Fruit fly (Drosophila melanogaster) whole organism, prepupa: ENCODE results near the gene CG10029.

Experiments
- CG1621 ChIP-seq: fragments of 200-800 bp; sonication (Bioruptor generic); optimal IDR thresholded peaks from 3 replicates; lab custom pipeline; 2018; ENCODE audit warnings: missing biosample characterization, mild to moderate bottlenecking, missing genetic modification characterization
- CG6854 ChIP-seq: fragments of 200-800 bp; sonication (Bioruptor generic); optimal IDR thresholded peaks from 2 replicates; lab custom pipeline; 2017; ENCODE audit warnings: missing biosample characterization, mild to moderate bottlenecking, missing genetic modification characterization
- CG8319 ChIP-seq: fragments of 200-800 bp; sonication (Bioruptor generic); optimal IDR thresholded peaks from 3 replicates; lab custom pipeline; 2016; ENCODE audit warnings: missing biosample characterization, missing genetic modification characterization
- fd59A ChIP-seq: fragments of 200-800 bp; sonication (Bioruptor generic); optimal IDR thresholded peaks from 2 replicates; lab custom pipeline; 2017; ENCODE audit warnings: missing biosample characterization, mild to moderate bottlenecking, missing genetic modification characterization, missing genetic modification reagents
- lz ChIP-seq: fragments of 200-800 bp; sonication (Bioruptor generic); optimal IDR thresholded peaks from 3 replicates; lab custom pipeline; 2016; ENCODE audit warnings: missing biosample characterization, missing genetic modification characterization
- ss ChIP-seq, 2 experiments: fragments of 200-800 bp; sonication (Bioruptor generic); optimal IDR thresholded peaks; 2 replicates in 1 of 2; 3 replicates in 1 of 2; lab custom pipeline; 2017 to 2018; ENCODE audit warnings: mild to moderate bottlenecking in 2 of 2, missing biosample characterization in 2 of 2, missing genetic modification characterization in 2 of 2, moderate library complexity in 1 of 2

DNA sequence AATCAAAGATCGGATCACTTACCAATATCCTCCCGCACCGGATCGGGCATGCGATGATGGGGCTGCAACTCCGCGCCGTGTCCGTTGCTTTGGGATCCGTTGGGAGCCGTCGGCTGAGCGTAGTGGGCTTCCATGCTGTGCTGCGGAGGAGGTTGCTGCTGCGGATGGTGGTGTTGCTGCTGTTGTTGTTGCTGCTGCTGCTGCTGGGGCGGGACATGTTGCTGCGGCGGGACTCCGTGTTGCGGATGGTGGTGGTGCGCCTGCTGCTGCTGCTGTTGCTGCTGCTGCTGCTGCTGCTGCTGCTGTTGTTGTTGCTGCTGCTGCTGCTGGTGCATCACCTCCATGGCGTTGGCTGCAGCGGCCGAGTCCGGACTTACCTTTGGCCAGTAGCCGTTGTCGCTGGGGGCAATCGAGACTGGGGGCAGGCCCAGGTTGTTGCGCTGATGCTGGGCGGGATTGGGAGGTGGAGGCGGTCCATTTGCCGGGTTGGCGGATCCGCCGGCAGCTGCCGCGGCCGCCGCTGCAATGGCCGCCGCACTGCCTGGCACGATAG lies 42.0 kb downstream of the CG10029 start:
- TF ChIP-seq CG6854 (GFP tag; lab: Kevin White, UChicago) (no peak), CG8319 (GFP tag; lab: Kevin White, UChicago) (no peak), lz (GFP tag; lab: Kevin White, UChicago) (no peak), CG1621 (tag; lab: Kevin White, UChicago) (no peak), ss (GFP tag; optimal IDR thresholded peaks at IDR 0.05; lab: Kevin White, UChicago) (no peak), fd59A (GFP tag; lab: Kevin White, UChicago) (no peak)
